Fruit fly (Drosophila melanogaster) ovary, adult (tissue): Measurements from ENCODE around the gene CG33061.

ENCODE experiments used
- CG17801 ChIP-seq: fragments of 200-800 bp; optimal IDR thresholded peaks from 2 replicates; lab custom pipeline; 2019; ENCODE audit warnings: missing biosample characterization, mild to moderate bottlenecking, missing genetic modification characterization, moderate library complexity; ENCODE audit not compliant: partially characterized antibody

CG33061 gene

dm6 chr3L:16305820-16306650, 23.6 kb upstream of the CG33061 start, which contains the start of the genes CG13043 and CG13063:
TSS of gene CG13043 (minus strand) at chr3L:16305870.
TSS of gene CG13063 (plus strand) at chr3L:16306600.
- TF ChIP-seq CG17801: no peak

- no peak for TF ChIP-seq CG17801
These were observed 21.2 kb upstream of the CG33061 start, which contains the start of gene CG13042 for dm6 chr3L:16308380-16308779. TSS of gene CG13042 (minus strand) at chr3L:16308480.

- no peak for TF ChIP-seq CG17801
These were observed 19.6 kb upstream of the CG33061 start for dm6 chr3L:16309972-16310371.

dm6 chr3L:16313985-16314384, 15.6 kb upstream of the CG33061 start, which contains the start of gene CG13062:
TSS of gene CG13062 (plus strand) at chr3L:16314285.
- TF ChIP-seq CG17801: no peak

- no peak for TF ChIP-seq CG17801
These were observed 11.9 kb upstream of the CG33061 start, which contains the start of gene Nplp3 for dm6 chr3L:16317724-16318123. TSS of gene Nplp3 (plus strand) at chr3L:16318024.

- TF ChIP-seq CG17801: no peak
These were observed 10.1 kb upstream of the CG33061 start, which contains the start of the genes CG13041 and CG13060 for dm6 chr3L:16319399-16319906. TSS of gene CG13041 (minus strand) at chr3L:16319526. TSS of gene CG13060 (plus strand) at chr3L:16319856.

- TF ChIP-seq CG17801: no peak
These were observed 8.4 kb upstream of the CG33061 start, which contains the start of gene CG42718 for dm6 chr3L:16321172-16321571. TSS of gene CG42718 (minus strand) at chr3L:16321272.

- TF ChIP-seq CG17801: no peak
These were observed 6.2 kb upstream of the CG33061 start, which contains the start of gene CG13059 for dm6 chr3L:16323372-16323771. TSS of gene CG13059 (plus strand) at chr3L:16323672.

- TF ChIP-seq CG17801: no peak
These were observed 2.9 kb upstream of the CG33061 start, which contains the start of the genes CG13040 and CG13039 for dm6 chr3L:16326657-16327056. TSS of gene CG13040 (minus strand) at chr3L:16326757. TSS of gene CG13039 (minus strand) at chr3L:16326762.

- TF ChIP-seq CG17801: no peak
These were observed 1.8 kb upstream of the CG33061 start, which contains the start of gene CG13038 for dm6 chr3L:16327776-16328175. TSS of gene CG13038 (minus strand) at chr3L:16327893.

- TF ChIP-seq CG17801: no peak
These were observed 1.2 kb upstream of the CG33061 start, which contains the start of gene CG13058 for dm6 chr3L:16328207-16328891. TSS of gene CG13058 (plus strand) at chr3L:16328841.

dm6 chr3L:16330740-16331139, 1.1 kb downstream of the CG33061 start, which contains the start of gene CG33060:
TSS of gene CG33060 (plus strand) at chr3L:16331040.
- no peak for TF ChIP-seq CG17801

- no peak for TF ChIP-seq CG17801
These were observed 2.0 kb downstream of the CG33061 start, which contains the start of gene retinin for dm6 chr3L:16331633-16332032. TSS of gene retinin (plus strand) at chr3L:16331933.

- TF ChIP-seq CG17801: no peak
These were observed 3.4 kb downstream of the CG33061 start, which contains the start of gene CG13056 for dm6 chr3L:16333013-16333412. TSS of gene CG13056 (plus strand) at chr3L:16333313.

- no peak for TF ChIP-seq CG17801
These were observed 5.3 kb downstream of the CG33061 start for dm6 chr3L:16334876-16335275.

dm6 chr3L:16337739-16338138, 8.1 kb downstream of the CG33061 start:
- no peak for TF ChIP-seq CG17801
